Worm (Caenorhabditis elegans): Measurements from ENCODE around the gene Y77E11A.12.
A peak's percentile ranks its signal among the peaks of the same experiment; 100 is the strongest.

Gene Y77E11A.12

DNA sequence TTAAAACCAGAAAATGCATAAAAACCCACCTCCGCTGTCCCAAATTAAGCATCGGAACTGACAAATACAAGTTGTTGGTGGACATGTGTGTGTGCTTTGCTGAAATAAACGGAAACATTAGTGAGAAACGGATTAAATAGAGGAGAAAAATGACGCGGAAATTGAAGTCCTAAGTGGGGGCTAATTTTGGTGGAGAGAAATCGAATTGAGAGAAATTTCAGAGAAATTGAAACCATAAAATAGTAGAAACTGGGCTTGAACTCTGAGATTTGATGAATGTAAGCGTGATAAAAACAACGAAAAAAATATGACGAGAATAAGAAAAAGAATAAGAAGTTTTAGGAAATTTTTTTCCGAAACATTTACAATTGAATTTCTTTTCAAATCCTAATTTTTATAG, at the start of gene Y77E11A.12:
Gene Y77E11A.12 (minus strand): TSS at position 101 of the 400 bp plus-strand sequence.
- TF ChIP-seq egl-27 (tag; optimal IDR thresholded peaks at IDR 0.05) (no peak), fkh-2 (tag; optimal IDR thresholded peaks at IDR 0.05) (no peak), nhr-67 (tag; optimal IDR thresholded peaks at IDR 0.05) (no peak), nfya-1 (tag; optimal IDR thresholded peaks at IDR 0.05; ENCODE audit: insufficient read depth) (no peak), ceh-9 (tag; optimal IDR thresholded peaks at IDR 0.05) (no peak), zag-1 (tag; optimal IDR thresholded peaks at IDR 0.05) (no peak), fkh-10 (GFP tag; optimal IDR thresholded peaks at IDR 0.05) (no peak), nhr-43 (tag; optimal IDR thresholded peaks at IDR 0.05; ENCODE audit: poor library complexity, severe bottlenecking) (no peak), ceh-16 (tag; optimal IDR thresholded peaks at IDR 0.05) (no peak), snpc-4 (tag; optimal IDR thresholded peaks at IDR 0.05) (no peak), skn-1 (tag; optimal IDR thresholded peaks at IDR 0.05) (no peak), nhr-28 (tag; optimal IDR thresholded peaks at IDR 0.05) (no peak)

DNA sequence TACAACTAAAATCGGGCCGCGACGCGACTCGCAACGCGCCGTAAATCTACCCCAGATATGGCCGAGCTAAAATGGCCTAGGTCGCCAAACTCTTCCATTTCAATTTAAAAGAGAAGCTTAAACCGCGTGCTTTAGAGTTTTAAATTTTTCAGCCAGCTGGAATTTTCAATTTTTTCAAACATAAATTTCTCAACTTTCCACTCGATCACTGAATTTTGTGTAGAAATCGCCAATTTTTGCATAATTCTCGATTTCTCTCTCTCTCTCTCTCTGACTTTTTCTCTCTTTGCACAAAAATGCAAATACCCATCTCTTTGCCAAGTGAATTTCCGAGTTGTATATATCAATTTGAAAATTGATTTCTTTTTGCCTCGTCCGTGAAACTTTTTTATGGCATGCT, 48.5 kb upstream of the Y77E11A.12 start, which contains the start of gene K03H6.1:
Gene K03H6.1 (plus strand): TSS at position 301 of the 400 bp plus-strand sequence.
- TF ChIP-seq unc-62 (GFP tag; optimal IDR thresholded peaks at IDR 0.05) (no peak), pha-4 (tag; optimal IDR thresholded peaks at IDR 0.05) (no peak)

DNA sequence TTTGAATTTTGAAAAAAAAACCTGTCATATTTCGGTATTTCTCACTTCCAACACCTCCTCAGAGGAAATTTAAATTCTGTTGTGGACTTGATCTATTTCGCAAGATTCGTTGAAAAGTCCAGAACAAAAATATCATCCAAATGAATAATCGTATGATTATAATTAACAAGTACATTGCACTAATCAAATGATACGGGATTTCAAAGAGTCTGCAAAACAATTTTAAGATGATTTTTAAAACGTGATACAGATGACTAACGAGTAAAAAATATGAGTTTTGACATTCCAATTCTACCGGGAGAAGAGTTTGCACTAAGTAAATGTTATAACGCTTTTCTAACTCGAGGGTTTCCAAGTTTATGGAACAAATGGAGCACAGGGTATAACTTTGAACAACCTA, 47.4 kb upstream of the Y77E11A.12 start:
- no peak for TF ChIP-seq eor-1 (tag; optimal IDR thresholded peaks at IDR 0.05)
- TF ChIP-seq unc-62 (GFP tag; optimal IDR thresholded peaks at IDR 0.05), result no peak
- no peak for TF ChIP-seq pha-4 (tag; optimal IDR thresholded peaks at IDR 0.05)
- TF ChIP-seq nfya-1 (tag; optimal IDR thresholded peaks at IDR 0.05; ENCODE audit: insufficient read depth), result no peak
- TF ChIP-seq lsy-12 (tag; optimal IDR thresholded peaks at IDR 0.05), result no peak
- TF ChIP-seq fkh-10 (GFP tag; optimal IDR thresholded peaks at IDR 0.05), result no peak
- TF ChIP-seq snpc-4 (tag; optimal IDR thresholded peaks at IDR 0.05), result no peak
- TF ChIP-seq nhr-23 (tag; optimal IDR thresholded peaks at IDR 0.05), result no peak
- TF ChIP-seq nhr-28 (tag; optimal IDR thresholded peaks at IDR 0.05), result no peak
- no peak for TF ChIP-seq egl-27 (tag; optimal IDR thresholded peaks at IDR 0.05)
- no peak for TF ChIP-seq ztf-4 (tag; optimal IDR thresholded peaks at IDR 0.05)
- TF ChIP-seq elt-3 (tag; optimal IDR thresholded peaks at IDR 0.05), result no peak

DNA sequence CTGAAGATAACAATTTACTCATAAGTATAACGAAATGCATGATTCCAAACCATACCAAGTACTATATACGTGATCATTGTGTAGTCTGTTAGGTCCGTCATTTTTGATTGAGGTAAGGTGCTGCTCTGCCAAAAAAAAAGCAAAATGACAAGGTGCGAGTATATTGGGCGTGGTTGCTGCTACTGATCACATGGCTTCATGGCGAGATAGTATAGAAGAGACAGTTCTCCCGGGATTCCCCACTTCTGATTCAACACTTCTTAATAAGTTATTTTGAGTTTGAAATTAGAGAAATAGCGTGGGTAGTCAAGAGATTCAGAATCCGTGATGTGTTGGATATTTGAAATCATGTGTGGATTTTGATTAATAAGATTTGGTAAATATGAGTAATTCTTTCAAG, 46.3 kb upstream of the Y77E11A.12 start, which contains the start of gene K03H6.4:
Gene K03H6.4 (minus strand): TSS at position 101 of the 400 bp plus-strand sequence.
- TF ChIP-seq nhr-25 (tag; optimal IDR thresholded peaks at IDR 0.05) (no peak), egl-27 (tag; optimal IDR thresholded peaks at IDR 0.05) (no peak), nhr-67 (tag; optimal IDR thresholded peaks at IDR 0.05) (no peak), ztf-4 (tag; optimal IDR thresholded peaks at IDR 0.05) (no peak), zag-1 (tag; optimal IDR thresholded peaks at IDR 0.05) (no peak), ZK546.5 (tag; optimal IDR thresholded peaks at IDR 0.05) (no peak), fos-1 (tag; optimal IDR thresholded peaks at IDR 0.05) (no peak), nhr-77 (tag; optimal IDR thresholded peaks at IDR 0.05) (no peak), daf-12 (tag; optimal IDR thresholded peaks at IDR 0.05) (no peak), R02D3.7 (tag; optimal IDR thresholded peaks at IDR 0.05) (no peak), nhr-28 (tag; optimal IDR thresholded peaks at IDR 0.05) (no peak), unc-39 (tag; optimal IDR thresholded peaks at IDR 0.05) (no peak), eor-1 (tag; optimal IDR thresholded peaks at IDR 0.05) (no peak)

DNA sequence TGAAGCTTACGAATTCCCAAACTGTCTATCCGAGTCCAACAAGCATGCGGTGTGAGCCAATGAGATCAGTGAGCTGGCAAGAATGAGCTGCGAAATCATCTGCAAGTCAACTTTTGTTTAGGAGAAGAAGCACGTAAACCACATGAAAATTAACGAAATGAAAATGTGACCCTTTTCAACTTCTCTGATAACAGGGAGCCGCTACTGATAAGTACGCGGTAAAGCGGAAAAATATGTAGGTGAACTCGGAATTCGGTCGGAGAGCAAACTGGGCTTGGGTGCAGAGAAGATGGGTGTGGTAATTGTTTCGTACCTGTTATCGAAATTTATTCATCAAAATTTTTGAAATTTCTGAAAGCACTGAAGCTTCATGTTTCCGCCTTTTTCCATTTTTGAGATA, 41.6 kb upstream of the Y77E11A.12 start, which contains the start of gene clec-172:
Gene clec-172 (minus strand): TSS at position 101 of the 400 bp plus-strand sequence.
- TF ChIP-seq nhr-11 (tag; optimal IDR thresholded peaks at IDR 0.05), result no peak
- TF ChIP-seq elt-2 (tag; optimal IDR thresholded peaks at IDR 0.05), result peak; percentile 38
- no peak for TF ChIP-seq fkh-2 (tag; optimal IDR thresholded peaks at IDR 0.05)
- no peak for TF ChIP-seq fos-1 (tag; optimal IDR thresholded peaks at IDR 0.05)
- no peak for TF ChIP-seq lin-39 (tag; optimal IDR thresholded peaks at IDR 0.05)

DNA sequence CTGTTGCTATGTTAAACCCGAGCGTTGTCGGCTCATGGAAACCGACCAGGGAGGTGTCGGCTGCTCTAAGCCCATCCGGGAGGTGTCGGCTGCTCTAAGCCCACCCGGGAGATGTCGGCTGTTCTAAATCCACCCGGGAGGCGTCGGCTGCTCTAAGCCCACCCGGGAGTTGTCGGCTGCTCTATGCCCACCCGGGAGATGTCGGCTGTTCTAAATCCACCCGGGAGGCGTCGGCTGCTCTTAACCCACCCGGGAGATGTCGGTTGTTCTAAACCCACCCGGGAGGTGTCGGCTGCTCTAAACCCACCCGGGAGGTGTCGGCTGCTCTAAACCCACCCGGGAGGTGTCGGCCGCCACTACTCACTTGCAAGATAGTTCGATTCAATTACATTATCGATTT, 41.0 kb upstream of the Y77E11A.12 start:
- no peak for TF ChIP-seq ceh-9 (tag; optimal IDR thresholded peaks at IDR 0.05)
- TF ChIP-seq ztf-4 (tag; optimal IDR thresholded peaks at IDR 0.05), result no peak
- TF ChIP-seq elt-2 (tag; optimal IDR thresholded peaks at IDR 0.05), result no peak
- TF ChIP-seq ceh-16 (tag; optimal IDR thresholded peaks at IDR 0.05), result no peak
- no peak for TF ChIP-seq nhr-43 (tag; optimal IDR thresholded peaks at IDR 0.05; ENCODE audit: poor library complexity, severe bottlenecking)
- TF ChIP-seq fos-1 (tag; optimal IDR thresholded peaks at IDR 0.05), result no peak
- TF ChIP-seq fkh-10 (GFP tag; optimal IDR thresholded peaks at IDR 0.05), result no peak
- TF ChIP-seq unc-39 (tag; optimal IDR thresholded peaks at IDR 0.05), result no peak
- TF ChIP-seq zag-1 (tag; optimal IDR thresholded peaks at IDR 0.05), result no peak
- no peak for TF ChIP-seq mdl-1 (tag; optimal IDR thresholded peaks at IDR 0.05)
- no peak for TF ChIP-seq fkh-2 (tag; optimal IDR thresholded peaks at IDR 0.05)
- no peak for TF ChIP-seq nhr-237 (tag; optimal IDR thresholded peaks at IDR 0.05)
- no peak for TF ChIP-seq nhr-11 (tag; optimal IDR thresholded peaks at IDR 0.05)
- TF ChIP-seq aly-2 (tag; optimal IDR thresholded peaks at IDR 0.05), result no peak
- no peak for TF ChIP-seq nhr-77 (tag; optimal IDR thresholded peaks at IDR 0.05)
